Fruit fly (Drosophila melanogaster): ENCODE results near the gene Cbp80.

DNA sequence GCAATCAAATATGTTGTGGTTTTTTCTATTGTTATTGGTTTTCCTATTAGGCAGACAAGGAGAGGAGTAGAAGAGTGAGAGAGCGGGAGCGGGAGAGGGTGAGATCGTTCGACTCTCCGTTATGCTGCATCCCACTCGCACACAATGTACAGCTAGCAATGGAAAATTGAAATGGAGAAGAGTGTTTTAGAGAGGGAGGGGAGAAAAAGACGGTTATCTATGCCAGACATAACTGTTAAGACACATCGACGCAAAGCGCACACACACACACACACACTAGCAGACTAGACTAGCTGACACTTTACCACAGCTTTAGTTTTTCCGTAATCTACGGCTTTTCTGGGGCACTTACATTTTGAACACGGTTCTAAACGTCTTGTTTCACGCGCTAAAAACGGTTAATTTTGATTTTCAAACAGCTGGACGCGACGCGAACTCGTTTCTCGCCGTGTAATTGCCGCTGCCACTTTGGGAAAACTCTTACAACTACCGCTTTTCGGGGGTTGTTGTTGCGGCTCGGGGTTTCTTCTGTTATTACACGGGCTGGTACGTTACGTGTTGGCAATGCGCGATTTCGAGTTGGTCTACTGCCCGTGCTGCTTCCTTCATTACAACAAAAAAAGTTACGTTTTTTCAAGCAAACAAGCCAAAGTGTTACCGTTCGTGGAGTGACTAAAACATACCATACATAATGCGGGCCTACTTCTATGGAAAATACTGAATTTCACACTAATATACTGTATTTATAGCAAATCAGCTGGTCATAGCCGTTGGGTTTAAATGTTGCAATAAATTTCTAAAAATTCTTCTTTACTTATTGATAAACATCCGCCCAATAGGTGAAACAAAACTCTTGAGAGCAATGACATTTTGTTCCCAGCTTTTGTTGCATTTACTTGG, 29.3 kb downstream of the Cbp80 start, which contains the start of gene fzr:
- TF ChIP-seq CTCF (optimal IDR thresholded peaks at IDR 0.05) (no peak), CG8478 (optimal IDR thresholded peaks at IDR 0.05) (no peak)

All from S2 (cell line).